Worm (Caenorhabditis elegans) whole organism, mixed stage, embryonic: Measurements from ENCODE around the gene Y69A2AR.47.

Experiments used
- M03D4.4 ChIP-seq: sonication (generic microtip); optimal IDR thresholded peaks from 2 replicates; lab custom pipeline; 2017; ENCODE audit warnings: mild to moderate bottlenecking, missing genetic modification characterization, missing compliant biosample characterization
- bed-3 ChIP-seq: fragments of 200-800 bp; sonication (Bioruptor generic); optimal IDR thresholded peaks from 3 replicates; lab custom pipeline; 2018; ENCODE audit warnings: mild to moderate bottlenecking, missing genetic modification characterization, moderate library complexity, missing compliant biosample characterization
- blmp-1 ChIP-seq: fragments of 150-350 bp; optimal IDR thresholded peaks from 2 replicates; lab custom pipeline; 2014; ENCODE audit warnings: missing biosample characterization, missing genetic modification characterization
- ceh-39 ChIP-seq: fragments of 150-350 bp; optimal IDR thresholded peaks from 2 replicates; lab custom pipeline; 2014; ENCODE audit warnings: missing biosample characterization, missing genetic modification characterization
- ceh-43 ChIP-seq: fragments of 200-800 bp; sonication (Bioruptor generic); optimal IDR thresholded peaks from 2 replicates; lab custom pipeline; 2018; ENCODE audit warnings: mild to moderate bottlenecking, missing genetic modification characterization, moderate library complexity, missing compliant biosample characterization
- ceh-83 ChIP-seq: fragments of 200-800 bp; sonication (Bioruptor generic); optimal IDR thresholded peaks from 2 replicates; lab custom pipeline; 2018; ENCODE audit warnings: mild to moderate bottlenecking, missing genetic modification characterization, missing compliant biosample characterization
- ces-1 ChIP-seq: fragments of 150-350 bp; optimal IDR thresholded peaks from 2 replicates; lab custom pipeline; 2014; ENCODE audit warnings: missing biosample characterization, missing genetic modification reagents, missing genetic modification characterization
- cnd-1 ChIP-seq: fragments of 200-800 bp; sonication (Bioruptor generic); optimal IDR thresholded peaks from 2 replicates; lab custom pipeline; 2018; ENCODE audit warnings: mild to moderate bottlenecking, missing genetic modification characterization, missing compliant biosample characterization
- drap-1 ChIP-seq: fragments of 200-800 bp; sonication (Bioruptor generic); optimal IDR thresholded peaks from 3 replicates; lab custom pipeline; 2018; ENCODE audit warnings: mild to moderate bottlenecking, missing genetic modification characterization, missing compliant biosample characterization
- elt-1 ChIP-seq: sonication (generic microtip); optimal IDR thresholded peaks from 2 replicates; lab custom pipeline; 2017; ENCODE audit warnings: missing genetic modification characterization, mild to moderate bottlenecking, missing compliant biosample characterization, antibody characterized with exemption, moderate library complexity, borderline replicate concordance; ENCODE audit not compliant: insufficient read depth
- elt-3 ChIP-seq: fragments of 150-350 bp; optimal IDR thresholded peaks from 2 replicates; lab custom pipeline; 2014; ENCODE audit warnings: missing biosample characterization, missing genetic modification characterization
- flh-1 ChIP-seq: fragments of 200-800 bp; sonication (Bioruptor generic); optimal IDR thresholded peaks from 2 replicates; lab custom pipeline; 2018; ENCODE audit warnings: mild to moderate bottlenecking, missing genetic modification characterization, moderate library complexity, missing compliant biosample characterization
- ham-2 ChIP-seq: fragments of 200-800 bp; sonication (Bioruptor generic); optimal IDR thresholded peaks from 2 replicates; lab custom pipeline; 2018; ENCODE audit warnings: mild to moderate bottlenecking, missing genetic modification characterization, missing compliant biosample characterization
- hlh-1 ChIP-seq: fragments of 150-350 bp; optimal IDR thresholded peaks from 2 replicates; lab custom pipeline; 2014; ENCODE audit warnings: missing biosample characterization, missing genetic modification reagents, missing genetic modification characterization
- lin-13 ChIP-seq: fragments of 150-350 bp; optimal IDR thresholded peaks from 2 replicates; lab custom pipeline; 2014; ENCODE audit warnings: missing biosample characterization, missing genetic modification characterization
- lin-32 ChIP-seq: fragments of 200-800 bp; sonication (Bioruptor generic); optimal IDR thresholded peaks from 2 replicates; lab custom pipeline; 2018; ENCODE audit warnings: mild to moderate bottlenecking, missing genetic modification characterization, missing compliant biosample characterization
- mab-5 ChIP-seq: fragments of 150-350 bp; optimal IDR thresholded peaks from 2 replicates; lab custom pipeline; 2014; ENCODE audit warnings: missing biosample characterization, missing genetic modification characterization
- mep-1 ChIP-seq: fragments of 150-350 bp; optimal IDR thresholded peaks from 2 replicates; lab custom pipeline; 2017; ENCODE audit warnings: missing biosample characterization, missing genetic modification reagents, missing genetic modification characterization, inconsistent platforms
- mls-2 ChIP-seq: sonication (generic microtip); optimal IDR thresholded peaks from 2 replicates; lab custom pipeline; 2016; ENCODE audit warnings: mild to moderate bottlenecking, missing genetic modification characterization, moderate library complexity, missing compliant biosample characterization
- nhr-2 ChIP-seq: fragments of 150-350 bp; optimal IDR thresholded peaks from 2 replicates; lab custom pipeline; 2014; ENCODE audit warnings: missing biosample characterization, missing genetic modification characterization
- nhr-237 ChIP-seq: fragments of 150-350 bp; optimal IDR thresholded peaks from 2 replicates; lab custom pipeline; 2014; ENCODE audit warnings: missing biosample characterization, missing genetic modification characterization
- nhr-28 ChIP-seq: fragments of 150-350 bp; optimal IDR thresholded peaks from 2 replicates; lab custom pipeline; 2014; ENCODE audit warnings: missing biosample characterization, missing genetic modification characterization
- nhr-76 ChIP-seq: sonication (generic microtip); optimal IDR thresholded peaks from 2 replicates; lab custom pipeline; 2017; ENCODE audit warnings: missing biosample characterization, missing genetic modification characterization
- pha-4 ChIP-seq: fragments of 150-350 bp; optimal IDR thresholded peaks from 2 replicates; lab custom pipeline; 2018; ENCODE audit warnings: missing biosample characterization, missing genetic modification reagents, missing genetic modification characterization
- sem-2 ChIP-seq: fragments of 200-800 bp; sonication (Bioruptor generic); optimal IDR thresholded peaks from 2 replicates; lab custom pipeline; 2018; ENCODE audit warnings: mild to moderate bottlenecking, missing genetic modification characterization, missing compliant biosample characterization
- snpc-4 ChIP-seq: fragments of 150-350 bp; optimal IDR thresholded peaks from 2 replicates; lab custom pipeline; 2014; ENCODE audit warnings: missing biosample characterization, missing genetic modification characterization
- sptf-1 ChIP-seq: sonication (generic microtip); optimal IDR thresholded peaks from 2 replicates; lab custom pipeline; 2017; ENCODE audit warnings: mild to moderate bottlenecking, missing genetic modification characterization, moderate library complexity, missing compliant biosample characterization
- tbx-8 ChIP-seq: fragments of 200-800 bp; sonication (Bioruptor generic); optimal IDR thresholded peaks from 2 replicates; lab custom pipeline; 2018; ENCODE audit warnings: mild to moderate bottlenecking, missing genetic modification characterization, moderate library complexity, missing compliant biosample characterization
- unc-39 ChIP-seq: fragments of 150-350 bp; optimal IDR thresholded peaks from 2 replicates; lab custom pipeline; 2014; ENCODE audit warnings: missing biosample characterization, missing genetic modification characterization
- unc-62 ChIP-seq: fragments of 150-350 bp; optimal IDR thresholded peaks from 2 replicates; lab custom pipeline; 2014; ENCODE audit warnings: missing biosample characterization, missing genetic modification reagents, missing genetic modification characterization
- zip-8 ChIP-seq: fragments of 150-350 bp; optimal IDR thresholded peaks from 2 replicates; lab custom pipeline; 2014; ENCODE audit warnings: missing biosample characterization, missing genetic modification characterization
- ztf-11 ChIP-seq: fragments of 150-350 bp; optimal IDR thresholded peaks from 2 replicates; lab custom pipeline; 2014; ENCODE audit warnings: missing biosample characterization, missing genetic modification characterization

Y69A2AR.47 gene

DNA sequence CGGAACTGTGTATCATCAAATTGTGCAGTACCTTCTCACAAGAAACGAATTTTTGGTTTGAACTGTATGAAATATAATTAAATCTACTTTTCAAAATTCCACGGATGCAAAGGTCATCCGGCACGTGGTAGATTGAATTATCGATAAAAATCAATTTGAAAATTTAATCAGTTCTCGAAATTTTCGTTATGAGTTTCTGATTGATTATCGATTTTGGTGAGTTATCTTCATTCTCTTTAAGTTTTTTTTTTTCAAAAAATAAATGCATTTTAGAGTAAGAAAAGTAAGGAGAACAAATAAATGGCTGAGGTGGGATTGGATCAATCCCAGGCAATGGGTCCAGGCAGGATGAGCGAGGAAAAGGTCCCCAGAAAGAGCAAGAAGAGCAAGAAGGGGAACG, at the start of gene Y69A2AR.47:
Gene Y69A2AR.47, plus strand, starts transcription at position 301 of the 400 bp plus-strand sequence.
- TF ChIP-seq M03D4.4 (tag; lab: Kevin White, UChicago) = no peak
- no peak for TF ChIP-seq sem-2 (GFP tag; lab: Kevin White, UChicago)
- TF ChIP-seq elt-3 (tag; lab: Kevin White, UChicago) = no peak
- TF ChIP-seq ceh-83 (GFP tag; lab: Kevin White, UChicago) = no peak
- TF ChIP-seq nhr-237 = no peak
- TF ChIP-seq ham-2 (GFP tag; lab: Kevin White, UChicago) = no peak
- TF ChIP-seq hlh-1 (tag; lab: Kevin White, UChicago) = no peak
- no peak for TF ChIP-seq lin-32 (GFP tag; lab: Kevin White, UChicago)
- no peak for TF ChIP-seq blmp-1 (tag; lab: Kevin White, UChicago)
- no peak for TF ChIP-seq ces-1 (GFP tag; lab: Kevin White, UChicago)
- TF ChIP-seq mab-5 = no peak
- TF ChIP-seq sptf-1 (tag; lab: Kevin White, UChicago) = no peak
- TF ChIP-seq ztf-11 (tag; lab: Kevin White, UChicago) = no peak
- TF ChIP-seq tbx-8 (GFP tag; lab: Kevin White, UChicago) = no peak
- no peak for TF ChIP-seq elt-1 (tag; lab: Kevin White, UChicago)
- no peak for TF ChIP-seq mls-2
- TF ChIP-seq nhr-2 = no peak
- TF ChIP-seq unc-39 (tag; lab: Kevin White, UChicago) = no peak

DNA sequence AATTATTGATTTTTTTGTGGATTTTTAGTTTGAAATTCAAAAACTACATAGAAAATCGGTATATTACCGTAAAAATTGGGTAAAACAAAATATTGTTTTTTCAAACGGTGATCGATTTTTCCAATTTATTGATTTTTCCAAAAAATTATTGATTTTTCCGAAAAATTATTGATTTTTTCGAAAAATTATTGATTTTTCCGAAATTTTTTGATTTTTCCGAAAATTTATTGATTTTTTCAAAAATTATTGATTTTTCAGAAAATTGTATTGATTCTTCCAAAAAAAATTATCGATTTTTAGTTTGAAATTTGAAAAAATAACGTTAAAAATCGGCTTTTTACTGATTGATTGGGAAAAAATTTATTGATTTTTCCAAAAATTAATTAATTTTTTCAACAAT, 48.8 kb upstream of the Y69A2AR.47 start:
- TF ChIP-seq nhr-237 = no peak
- no peak for TF ChIP-seq ceh-83 (GFP tag; lab: Kevin White, UChicago)
- TF ChIP-seq ceh-43 (GFP tag; lab: Kevin White, UChicago) = no peak
- no peak for TF ChIP-seq nhr-2
- TF ChIP-seq nhr-28 = no peak
- no peak for TF ChIP-seq tbx-8 (GFP tag; lab: Kevin White, UChicago)
- no peak for TF ChIP-seq elt-3 (tag; lab: Kevin White, UChicago)
- TF ChIP-seq mls-2 = no peak
- no peak for TF ChIP-seq ztf-11 (tag; lab: Kevin White, UChicago)
- TF ChIP-seq ces-1 (GFP tag; lab: Kevin White, UChicago) = no peak
- no peak for TF ChIP-seq lin-32 (GFP tag; lab: Kevin White, UChicago)
- TF ChIP-seq sem-2 (GFP tag; lab: Kevin White, UChicago) = no peak
- TF ChIP-seq elt-1 (tag; lab: Kevin White, UChicago) = no peak
- no peak for TF ChIP-seq blmp-1 (tag; lab: Kevin White, UChicago)
- no peak for TF ChIP-seq pha-4 (tag; lab: Kevin White, UChicago)
- TF ChIP-seq lin-13 = no peak
- TF ChIP-seq nhr-76 = no peak
- no peak for TF ChIP-seq M03D4.4 (tag; lab: Kevin White, UChicago)
- TF ChIP-seq snpc-4 (tag; lab: Kevin White, UChicago) = no peak

DNA sequence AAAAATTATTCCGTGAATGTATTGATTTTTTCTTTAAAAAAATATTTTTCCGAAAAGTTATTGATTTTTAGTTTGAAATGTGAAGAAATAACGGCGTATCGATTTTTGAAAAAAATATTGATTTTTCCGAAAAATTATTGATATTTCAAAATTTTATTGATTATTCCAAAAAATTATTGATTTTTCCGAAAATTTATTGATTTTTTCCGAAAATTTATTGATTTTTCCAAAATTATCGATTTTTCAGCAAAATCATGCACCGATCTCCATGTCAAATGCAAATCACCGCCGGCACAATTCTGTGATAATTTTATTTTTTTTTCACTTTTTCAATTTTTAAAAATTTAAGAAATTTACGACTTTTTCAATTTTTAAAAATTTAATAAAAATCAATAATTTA, 48.0 kb upstream of the Y69A2AR.47 start:
- TF ChIP-seq bed-3 (GFP tag; lab: Kevin White, UChicago) (no peak), lin-32 (GFP tag; lab: Kevin White, UChicago) (no peak), pha-4 (tag; lab: Kevin White, UChicago) (no peak), nhr-237 (no peak), lin-13 (no peak), elt-1 (tag; lab: Kevin White, UChicago) (no peak), ztf-11 (tag; lab: Kevin White, UChicago) (no peak), blmp-1 (tag; lab: Kevin White, UChicago) (no peak), unc-62 (GFP tag; lab: Kevin White, UChicago) (no peak), elt-3 (tag; lab: Kevin White, UChicago) (no peak)

DNA sequence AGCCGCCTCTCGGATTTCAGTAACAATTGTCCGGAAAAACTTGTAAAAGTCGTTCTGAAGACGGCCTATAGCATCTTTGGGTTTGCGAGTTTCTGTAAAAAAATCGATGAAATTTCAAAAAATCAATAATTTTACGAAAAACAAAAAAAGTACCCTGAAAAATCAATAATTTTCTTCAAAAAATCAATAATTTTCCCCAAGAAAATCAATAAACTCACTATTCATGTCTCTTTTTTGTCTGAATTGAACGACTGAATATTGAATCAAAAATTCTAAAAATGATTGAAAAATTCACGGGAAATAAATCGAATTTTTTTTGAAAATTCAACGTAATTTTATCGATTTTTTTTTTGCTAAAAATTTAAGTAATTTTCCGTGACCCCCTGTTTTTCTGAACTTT, 46.1 kb upstream of the Y69A2AR.47 start, which contains the start of gene Y69A2AR.23:
Gene Y69A2AR.23, minus strand, starts transcription at position 267 of the 400 bp plus-strand sequence.
- no peak for TF ChIP-seq blmp-1 (tag; lab: Kevin White, UChicago)
- no peak for TF ChIP-seq snpc-4 (tag; lab: Kevin White, UChicago)
- no peak for TF ChIP-seq nhr-237
- no peak for TF ChIP-seq lin-32 (GFP tag; lab: Kevin White, UChicago)
- no peak for TF ChIP-seq mep-1 (tag; lab: Kevin White, UChicago)
- TF ChIP-seq nhr-76 = no peak
- TF ChIP-seq ceh-39 = no peak
- TF ChIP-seq ceh-83 (GFP tag; lab: Kevin White, UChicago) = no peak

DNA sequence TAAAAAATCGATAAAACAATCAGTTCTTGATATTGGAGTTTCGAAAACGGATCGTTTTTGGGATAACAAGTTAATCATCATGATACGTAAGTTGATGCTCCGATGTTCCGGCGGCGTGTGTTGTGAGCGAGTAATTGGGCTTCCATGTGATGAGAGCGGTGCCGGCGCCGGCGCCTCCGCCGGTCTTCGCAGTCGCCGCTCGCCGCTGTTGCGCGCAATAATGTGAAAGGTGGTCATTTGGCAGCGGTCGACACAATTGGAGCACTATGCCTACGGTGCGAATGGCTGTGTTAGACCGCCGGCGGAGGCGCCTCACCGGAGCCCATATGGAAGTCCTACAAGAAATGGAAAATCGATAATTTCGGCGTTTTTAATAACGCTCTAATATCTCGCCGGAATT, 45.7 kb upstream of the Y69A2AR.47 start:
- TF ChIP-seq nhr-28 (no peak), unc-62 (GFP tag; lab: Kevin White, UChicago) (no peak), flh-1 (GFP tag; lab: Kevin White, UChicago) (no peak), ham-2 (GFP tag; lab: Kevin White, UChicago) (no peak), ceh-43 (GFP tag; lab: Kevin White, UChicago) (no peak), blmp-1 (tag; lab: Kevin White, UChicago) (no peak), nhr-237 (no peak), ces-1 (GFP tag; lab: Kevin White, UChicago) (no peak), unc-39 (tag; lab: Kevin White, UChicago) (no peak), pha-4 (tag; lab: Kevin White, UChicago) (no peak), drap-1 (GFP tag; lab: Kevin White, UChicago) (no peak), zip-8 (tag; lab: Kevin White, UChicago) (no peak), cnd-1 (no peak), hlh-1 (tag; lab: Kevin White, UChicago) (no peak), ceh-39 (no peak), M03D4.4 (tag; lab: Kevin White, UChicago) (no peak)
